Fruit fly (Drosophila melanogaster): ENCODE results near the gene CG7829.

dm6 chr3R:29838751-29839150 is 21.2 kb upstream of the CG7829 start:
- TF ChIP-seq CG7045 (GFP tag; optimal IDR thresholded peaks at IDR 0.05) (no peak), ovo (GFP tag; optimal IDR thresholded peaks at IDR 0.05) (no peak), CG11617 (GFP tag; optimal IDR thresholded peaks at IDR 0.05) (no peak), kay (GFP tag; ENCODE audit: borderline replicate concordance) (no peak), Crg-1 (GFP tag; optimal IDR thresholded peaks at IDR 0.05) (no peak), Mnt (GFP tag; optimal IDR thresholded peaks at IDR 0.05) (no peak), pad (GFP tag; optimal IDR thresholded peaks at IDR 0.05) (no peak), toe (GFP tag; optimal IDR thresholded peaks at IDR 0.05) (no peak), Clk (GFP tag; optimal IDR thresholded peaks at IDR 0.05) (no peak), cic (GFP tag; optimal IDR thresholded peaks at IDR 0.05) (no peak), cnc (optimal IDR thresholded peaks at IDR 0.05) (no peak), CG33017 (tag; optimal IDR thresholded peaks at IDR 0.05) (no peak), CG7101 (tag; optimal IDR thresholded peaks at IDR 0.05) (no peak), tj (GFP tag; optimal IDR thresholded peaks at IDR 0.05) (no peak)

All from whole organism, adult.